Fruit fly (Drosophila melanogaster): ENCODE measurements around the gene Wnt10.
A peak's percentile ranks its signal among the peaks of the same experiment; 100 is the strongest.

Wnt10 gene

dm6 chr2L:7396962-7397361 is 33.8 kb downstream of the Wnt10 start (continued):
- TF ChIP-seq CG10209 (GFP tag; optimal IDR thresholded peaks at IDR 0.05), result peak; percentile 64
- TF ChIP-seq disco-r (GFP tag; optimal IDR thresholded peaks at IDR 0.05), result no peak
- TF ChIP-seq hbn (GFP tag; IDR thresholded peaks at IDR 0.05; ENCODE audit: partially characterized antibody), result no peak
- TF ChIP-seq CG13624 (GFP tag; optimal IDR thresholded peaks at IDR 0.05), result peak; percentile 53
- TF ChIP-seq Atf-2 (GFP tag; optimal IDR thresholded peaks at IDR 0.05), result no peak
- no peak for TF ChIP-seq schlank (tag; optimal IDR thresholded peaks at IDR 0.05)
- peak; percentile 48; the same call in 1 of the 2 replicates for TF ChIP-seq ranshi (GFP tag; IDR thresholded peaks at IDR 0.05)
- TF ChIP-seq nmo (GFP tag; optimal IDR thresholded peaks at IDR 0.05), result peak; percentile 59
- peak; percentile 77 for TF ChIP-seq CG15269 (tag; optimal IDR thresholded peaks at IDR 0.05)
- TF ChIP-seq CG12942 (GFP tag; optimal IDR thresholded peaks at IDR 0.05), result peak; percentile 40
- peak; percentile 64 for TF ChIP-seq CG7372 (GFP tag; IDR thresholded peaks at IDR 0.05)
- no peak for TF ChIP-seq CG2889 (GFP tag; IDR thresholded peaks at IDR 0.05)
- TF ChIP-seq CG8478 (optimal IDR thresholded peaks at IDR 0.05), result no peak
- peak; percentile 79 for TF ChIP-seq Fer1 (GFP tag; optimal IDR thresholded peaks at IDR 0.05)
- TF ChIP-seq ara (GFP tag; IDR thresholded peaks at IDR 0.05), result peak; percentile 58; the same call in 1 of the 2 replicates
- no peak for TF ChIP-seq knrl (GFP tag; IDR thresholded peaks at IDR 0.05; ENCODE audit: partially characterized antibody)
- TF ChIP-seq CG11085 (GFP tag; IDR thresholded peaks at IDR 0.05), result peak; percentile 65
- TF ChIP-seq Dip3 (GFP tag; optimal IDR thresholded peaks at IDR 0.05), result peak; percentile 19
- no peak for TF ChIP-seq Poxn (GFP tag; IDR thresholded peaks at IDR 0.05)
- TF ChIP-seq scrt (GFP tag; optimal IDR thresholded peaks at IDR 0.05), result peak; percentile 48
- peak; percentile 64 for TF ChIP-seq al (GFP tag; IDR thresholded peaks at IDR 0.05)
- TF ChIP-seq Awh (GFP tag; IDR thresholded peaks at IDR 0.05), result peak; percentile 73; the same call in 1 of the 2 replicates
- peak; percentile 75 for TF ChIP-seq CG14667 (GFP tag; IDR thresholded peaks at IDR 0.05)
- no peak for TF ChIP-seq CG14860 (GFP tag; IDR thresholded peaks at IDR 0.05; ENCODE audit: partially characterized antibody)
- peak; percentile 65 for TF ChIP-seq CG32772 (GFP tag; IDR thresholded peaks at IDR 0.05)
- TF ChIP-seq CG17912 (GFP tag; optimal IDR thresholded peaks at IDR 0.05), result no peak
- no peak for TF ChIP-seq Usf (GFP tag; optimal IDR thresholded peaks at IDR 0.05)
- peak; percentile 74 for TF ChIP-seq CG7839 (tag; optimal IDR thresholded peaks at IDR 0.05)
- no peak for TF ChIP-seq Atf3 (GFP tag; optimal IDR thresholded peaks at IDR 0.05)
- peak; percentile 63 for TF ChIP-seq ems (GFP tag; optimal IDR thresholded peaks at IDR 0.05)
- TF ChIP-seq CG5953 (GFP tag; IDR thresholded peaks at IDR 0.05), result peak; percentile 54
- peak; percentile 53; the same call in 1 of the 2 replicates for TF ChIP-seq CG3847 (GFP tag; IDR thresholded peaks at IDR 0.05)
- TF ChIP-seq dmrt99B (tag; optimal IDR thresholded peaks at IDR 0.05), result peak; percentile 82
- TF ChIP-seq Oaz (GFP tag; IDR thresholded peaks at IDR 0.05), result 0 out of 2 replicates have a peak, but pooled peaks have one; percentile 41
- TF ChIP-seq CG43689 (GFP tag; IDR thresholded peaks at IDR 0.05), result no peak
- peak; percentile 63; the same call in 2 of the 3 replicates for TF ChIP-seq H15 (GFP tag; IDR thresholded peaks at IDR 0.05)
- TF ChIP-seq lilli (GFP tag; optimal IDR thresholded peaks at IDR 0.05), result peak; percentile 73
- TF ChIP-seq B-H1 (GFP tag; IDR thresholded peaks at IDR 0.05), result peak; percentile 63; the same call in 2 of the 3 replicates
- TF ChIP-seq CG31224 (GFP tag; IDR thresholded peaks at IDR 0.05), result peak; percentile 44; the same call in 1 of the 2 replicates
- TF ChIP-seq CG10274 (GFP tag; optimal IDR thresholded peaks at IDR 0.05), result peak; percentile 51
- TF ChIP-seq E2f1 (GFP tag; IDR thresholded peaks at IDR 0.05), result peak; percentile 81
- peak; percentile 31 for TF ChIP-seq CG4854 (GFP tag; optimal IDR thresholded peaks at IDR 0.05)
- TF ChIP-seq HLH54F (GFP tag; optimal IDR thresholded peaks at IDR 0.05), result peak; percentile 47
- peak; percentile 14 for TF ChIP-seq fu2 (GFP tag; optimal IDR thresholded peaks at IDR 0.05)
- peak; percentile 51 for TF ChIP-seq tin (GFP tag; optimal IDR thresholded peaks at IDR 0.05)
- TF ChIP-seq CG9215 (GFP tag; IDR thresholded peaks at IDR 0.05), result peak; percentile 64
- TF ChIP-seq CG3163 (GFP tag; optimal IDR thresholded peaks at IDR 0.05), result no peak
- TF ChIP-seq CG11696 (GFP tag; IDR thresholded peaks at IDR 0.05), result peak; percentile 62
- peak; percentile 60 for TF ChIP-seq CG8388 (GFP tag; optimal IDR thresholded peaks at IDR 0.05)
- TF ChIP-seq CG12236 (GFP tag; optimal IDR thresholded peaks at IDR 0.05), result no peak
- peak; percentile 58; the same call in 1 of the 2 replicates for TF ChIP-seq klu (GFP tag; IDR thresholded peaks at IDR 0.05)
- TF ChIP-seq CG10321 (GFP tag; IDR thresholded peaks at IDR 0.05), result 0 out of 2 replicates have a peak, but pooled peaks have one; percentile 20
